Worm (Caenorhabditis elegans) whole organism, L4 larva: ENCODE data around the gene ZC443.2.

Experiments
- F10B5.3 ChIP-seq: sonication (generic microtip); optimal IDR thresholded peaks from 2 replicates; lab custom pipeline; 2016; ENCODE audit warnings: mild to moderate bottlenecking, missing genetic modification characterization, missing compliant biosample characterization
- F37D6.2 ChIP-seq: sonication (generic microtip); optimal IDR thresholded peaks from 2 replicates; lab custom pipeline; 2016; ENCODE audit warnings: mild to moderate bottlenecking, missing genetic modification characterization, missing compliant biosample characterization
- T20F7.1 ChIP-seq: fragments of 200-800 bp; sonication (Bioruptor generic); optimal IDR thresholded peaks from 2 replicates; lab custom pipeline; 2018; ENCODE audit warnings: mild to moderate bottlenecking, missing genetic modification characterization, missing compliant biosample characterization
- Y105C5A.15 ChIP-seq: fragments of 200-800 bp; sonication (Bioruptor generic); IDR thresholded peaks from 2 replicates; pipeline ENCODE4 v1.3.6; 2022; ENCODE audit warnings: missing genetic modification characterization, missing compliant biosample characterization
- Y75B8A.6 ChIP-seq: fragments of 200-800 bp; sonication (Bioruptor generic); IDR thresholded peaks from 2 replicates; pipeline ENCODE4 v1.3.6; 2022; ENCODE audit warnings: missing genetic modification reagents, missing genetic modification characterization, missing compliant biosample characterization
- ZK546.5 ChIP-seq, 2 experiments: sonication (generic microtip); optimal IDR thresholded peaks; 2 replicates each; lab custom pipeline; 2017; ENCODE audit warnings: missing biosample characterization in 2 of 2, missing genetic modification characterization in 2 of 2
- aha-1 ChIP-seq: fragments of 150-350 bp; peaks from one replicate; lab custom pipeline; 2014; ENCODE audit warnings: missing biosample characterization, missing genetic modification characterization
- ceh-32 ChIP-seq: sonication (generic microtip); optimal IDR thresholded peaks from 2 replicates; lab custom pipeline; 2016; ENCODE audit warnings: mild to moderate bottlenecking, missing genetic modification characterization, missing compliant biosample characterization; ENCODE audit not compliant: poor library complexity
- ceh-62 ChIP-seq: sonication (generic microtip); optimal IDR thresholded peaks from 2 replicates; lab custom pipeline; 2017; ENCODE audit warnings: missing biosample characterization, missing genetic modification characterization
- ctbp-1 ChIP-seq: fragments of 200-800 bp; sonication (Bioruptor generic); IDR thresholded peaks from 2 replicates; pipeline ENCODE4 v1.3.6; 2022; ENCODE audit warnings: missing genetic modification reagents, missing genetic modification characterization, missing compliant biosample characterization
- daf-12 ChIP-seq: fragments of 150-350 bp; optimal IDR thresholded peaks from 2 replicates; lab custom pipeline; 2014; ENCODE audit warnings: missing biosample characterization, missing genetic modification reagents, missing genetic modification characterization
- daf-16 ChIP-seq, 3 experiments: sonication (generic microtip); optimal IDR thresholded peaks; 2 replicates each; lab custom pipeline; 2016 to 2017; ENCODE audit warnings: missing genetic modification characterization in 3 of 3, missing genetic modification reagents in 3 of 3, mild to moderate bottlenecking in 2 of 3, missing compliant biosample characterization in 2 of 3, missing biosample characterization in 1 of 3, moderate library complexity in 1 of 3
- daf-19 ChIP-seq: fragments of 200-800 bp; sonication (Bioruptor generic); conservative IDR thresholded peaks from 2 replicates; pipeline ENCODE4 v1.3.6; 2022; ENCODE audit warnings: missing genetic modification characterization, missing compliant biosample characterization
- dmd-6 ChIP-seq: fragments of 200-800 bp; sonication (Bioruptor generic); IDR thresholded peaks from 2 replicates; pipeline ENCODE4 v1.3.6; 2022; ENCODE audit warnings: missing genetic modification reagents, missing genetic modification characterization, missing compliant biosample characterization
- dpl-1 ChIP-seq: fragments of 150-350 bp; optimal IDR thresholded peaks from 2 replicates; lab custom pipeline; 2014; ENCODE audit warnings: missing biosample characterization, missing genetic modification reagents, missing genetic modification characterization
- duxl-1 ChIP-seq: sonication (generic microtip); optimal IDR thresholded peaks from 2 replicates; lab custom pipeline; 2016; ENCODE audit warnings: mild to moderate bottlenecking, missing genetic modification characterization, moderate library complexity, missing compliant biosample characterization; ENCODE audit not compliant: poor library complexity
- dve-1 ChIP-seq: sonication (generic microtip); optimal IDR thresholded peaks from 2 replicates; lab custom pipeline; 2017; ENCODE audit warnings: antibody characterized with exemption, mild to moderate bottlenecking, missing genetic modification characterization, missing compliant biosample characterization; ENCODE audit not compliant: insufficient read depth
- egl-43 ChIP-seq: fragments of 200-800 bp; sonication (Bioruptor generic); IDR thresholded peaks from 2 replicates; pipeline ENCODE4 v1.3.6; 2022; ENCODE audit warnings: missing genetic modification reagents, missing genetic modification characterization, missing compliant biosample characterization
- fkh-10 ChIP-seq: fragments of 150-350 bp; optimal IDR thresholded peaks from 2 replicates; lab custom pipeline; 2014; ENCODE audit warnings: missing biosample characterization, missing genetic modification reagents, missing genetic modification characterization
- hif-1 ChIP-seq, 2 experiments: sonication (generic microtip); optimal IDR thresholded peaks; 2 replicates each; lab custom pipeline; 2016 to 2017; ENCODE audit warnings: missing compliant biosample characterization in 2 of 2, missing genetic modification characterization in 2 of 2, missing genetic modification reagents in 2 of 2, missing genotype in 2 of 2, mild to moderate bottlenecking in 1 of 2
- hlh-11 ChIP-seq: fragments of 200-800 bp; sonication (Bioruptor generic); optimal IDR thresholded peaks from 2 replicates; lab custom pipeline; 2018; ENCODE audit warnings: mild to moderate bottlenecking, missing genetic modification characterization, missing compliant biosample characterization
- hlh-30 ChIP-seq: sonication (generic microtip); optimal IDR thresholded peaks from 2 replicates; lab custom pipeline; 2017; ENCODE audit warnings: antibody characterized with exemption, mild to moderate bottlenecking, missing genetic modification characterization, missing compliant biosample characterization; ENCODE audit not compliant: insufficient read depth
- hmg-1.1 ChIP-seq: fragments of 200-800 bp; sonication (Bioruptor generic); IDR thresholded peaks from 2 replicates; pipeline ENCODE4 v1.3.6; 2022; ENCODE audit warnings: missing genetic modification reagents, missing genetic modification characterization, missing compliant biosample characterization
- lin-13 ChIP-seq: fragments of 150-350 bp; optimal IDR thresholded peaks from 2 replicates; lab custom pipeline; 2014; ENCODE audit warnings: missing biosample characterization, missing genetic modification reagents, missing genetic modification characterization
- lin-15B ChIP-seq: fragments of 150-350 bp; sonication (generic microtip); optimal IDR thresholded peaks from 3 replicates; lab custom pipeline; 2014; ENCODE audit warnings: missing biosample characterization, missing genetic modification characterization
- lin-39 ChIP-seq: fragments of 150-350 bp; optimal IDR thresholded peaks from 2 replicates; lab custom pipeline; 2014; ENCODE audit warnings: missing biosample characterization, missing genetic modification reagents, missing genetic modification characterization
- lsy-2 ChIP-seq, 2 experiments: fragments of 150-350 bp in 1 of 2; sonication (generic microtip) in 1 of 2; optimal IDR thresholded peaks; 2 replicates each; lab custom pipeline; 2014 to 2017; ENCODE audit warnings: missing biosample characterization in 2 of 2, missing genetic modification characterization in 2 of 2
- madf-9 ChIP-seq: fragments of 200-800 bp; sonication (Bioruptor generic); conservative IDR thresholded peaks from 2 replicates; pipeline ENCODE4 v1.3.6; 2022; ENCODE audit warnings: missing genetic modification reagents, missing genetic modification characterization, missing compliant biosample characterization
- mdl-1 ChIP-seq, 2 experiments: fragments of 150-350 bp in 1 of 2; sonication (generic microtip) in 1 of 2; optimal IDR thresholded peaks; 2 replicates each; lab custom pipeline; 2014 to 2017; ENCODE audit warnings: missing biosample characterization in 2 of 2, missing genetic modification characterization in 2 of 2
- mep-1 ChIP-seq: fragments of 150-350 bp; sonication (generic microtip); optimal IDR thresholded peaks from 3 replicates; lab custom pipeline; 2014; ENCODE audit warnings: missing biosample characterization, missing genetic modification characterization
- mxl-2 ChIP-seq: fragments of 200-800 bp; sonication (Bioruptor generic); conservative IDR thresholded peaks from 2 replicates; pipeline ENCODE4 v1.3.6; 2022; ENCODE audit warnings: missing genetic modification reagents, missing genetic modification characterization, missing compliant biosample characterization
- mxl-3 ChIP-seq: fragments of 200-800 bp; sonication (Bioruptor generic); optimal IDR thresholded peaks from 2 replicates; lab custom pipeline; 2018; ENCODE audit warnings: mild to moderate bottlenecking, missing genetic modification characterization, missing compliant biosample characterization
- nhr-102 ChIP-seq: sonication (generic microtip); optimal IDR thresholded peaks from 2 replicates; lab custom pipeline; 2016; ENCODE audit warnings: mild to moderate bottlenecking, missing genetic modification characterization, moderate library complexity, missing compliant biosample characterization
- nhr-237 ChIP-seq: sonication (generic microtip); optimal IDR thresholded peaks from 2 replicates; lab custom pipeline; 2017; ENCODE audit warnings: missing biosample characterization, missing genetic modification characterization
- nhr-28 ChIP-seq: fragments of 150-350 bp; optimal IDR thresholded peaks from 2 replicates; lab custom pipeline; 2014; ENCODE audit warnings: missing biosample characterization, missing genetic modification characterization
- nhr-76 ChIP-seq: fragments of 150-350 bp; optimal IDR thresholded peaks from 2 replicates; lab custom pipeline; 2014; ENCODE audit warnings: missing biosample characterization, missing genetic modification characterization
- nhr-77 ChIP-seq: fragments of 150-350 bp; optimal IDR thresholded peaks from 2 replicates; lab custom pipeline; 2014; ENCODE audit warnings: missing biosample characterization, missing genetic modification characterization
- pqm-1 ChIP-seq: sonication (generic microtip); optimal IDR thresholded peaks from 2 replicates; lab custom pipeline; 2017; ENCODE audit warnings: missing biosample characterization, missing genetic modification characterization
- rbr-2 ChIP-seq: sonication (generic microtip); optimal IDR thresholded peaks from 2 replicates; lab custom pipeline; 2016; ENCODE audit warnings: missing genotype, missing genetic modification characterization, missing compliant biosample characterization
- spr-3 ChIP-seq: fragments of 200-800 bp; sonication (Bioruptor generic); optimal IDR thresholded peaks from 2 replicates; lab custom pipeline; 2018; ENCODE audit warnings: mild to moderate bottlenecking, missing genetic modification characterization, missing compliant biosample characterization
- unc-62 ChIP-seq, 3 experiments: fragments of 150-350 bp in 1 of 3; sonication (generic microtip); optimal IDR thresholded peaks in 2 of 3; peaks in 1 of 3; 1 replicate in 1 of 3; 2 replicates in 2 of 3; lab custom pipeline; 2014 to 2017; ENCODE audit warnings: missing biosample characterization in 3 of 3, missing genetic modification characterization in 3 of 3, missing genetic modification reagents in 3 of 3, missing genotype in 1 of 3
- vab-7 ChIP-seq: fragments of 200-800 bp; sonication (Bioruptor generic); IDR thresholded peaks from 2 replicates; pipeline ENCODE4 v1.3.6; 2022; ENCODE audit warnings: missing genetic modification reagents, missing genetic modification characterization, missing compliant biosample characterization
- zfp-2 ChIP-seq: sonication (generic microtip); optimal IDR thresholded peaks from 2 replicates; lab custom pipeline; 2016; ENCODE audit warnings: mild to moderate bottlenecking, missing genetic modification characterization, missing compliant biosample characterization
- zfp-3 ChIP-seq: fragments of 200-800 bp; sonication (Bioruptor generic); conservative IDR thresholded peaks from 2 replicates; pipeline ENCODE4 v1.3.6; 2022; ENCODE audit warnings: missing genetic modification reagents, missing genetic modification characterization, missing compliant biosample characterization
- zip-11 ChIP-seq: fragments of 200-800 bp; sonication (Bioruptor generic); IDR thresholded peaks from 2 replicates; pipeline ENCODE4 v1.3.6; 2022; ENCODE audit warnings: missing genetic modification characterization, missing compliant biosample characterization

ZC443.2 gene

ce11 chrV:12819792-12820453 is 8.9 kb upstream of the ZC443.2 start, which contains the start of the genes ZC443.4 and ugt-18:
Gene ZC443.4 (minus strand): TSS chrV:12819886.
Gene ugt-18 (plus strand): TSS chrV:12820260.
- no peak for TF ChIP-seq lin-39 (tag; lab: Kevin White, UChicago)
- no peak for TF ChIP-seq daf-16 (GFP tag; optimal IDR thresholded peaks at IDR 0.05; lab: Kevin White, UChicago)
- peak; percentile 28 for TF ChIP-seq daf-16 (tag; optimal IDR thresholded peaks at IDR 0.05; lab: Kevin White, UChicago)
- no peak for TF ChIP-seq T20F7.1 (GFP tag; lab: Kevin White, UChicago)
- TF ChIP-seq nhr-76 (tag; lab: Kevin White, UChicago): no peak
- no peak for TF ChIP-seq daf-12
- no peak for TF ChIP-seq zfp-2 (tag; lab: Kevin White, UChicago)
- no peak for TF ChIP-seq madf-9 (GFP tag; lab: Robert Waterston, UW)
- TF ChIP-seq spr-3 (GFP tag; lab: Kevin White, UChicago): no peak
- no peak for TF ChIP-seq ceh-62 (tag; lab: Kevin White, UChicago)
- 0 out of 2 replicates have a peak, but pooled peaks have one; percentile 10 for TF ChIP-seq dmd-6 (GFP tag; lab: Robert Waterston, UW)
- no peak for TF ChIP-seq zip-11 (GFP tag; lab: Robert Waterston, UW)
- no peak for TF ChIP-seq ZK546.5 (tag; optimal IDR thresholded peaks at IDR 0.05; lab: Kevin White, UChicago)
- peak; percentile 60 for TF ChIP-seq pqm-1 (tag; lab: Kevin White, UChicago)
- TF ChIP-seq Y75B8A.6 (GFP tag; lab: Robert Waterston, UW): no peak
- no peak for TF ChIP-seq vab-7 (GFP tag; lab: Robert Waterston, UW)
- TF ChIP-seq nhr-102 (tag; lab: Kevin White, UChicago): no peak
- TF ChIP-seq hlh-11: no peak
- TF ChIP-seq lin-15B (tag; lab: Kevin White, UChicago): no peak
- no peak for TF ChIP-seq F10B5.3 (tag; lab: Kevin White, UChicago)
- no peak for TF ChIP-seq lin-13 (GFP tag; lab: Kevin White, UChicago)
- TF ChIP-seq daf-19 (GFP tag; lab: Robert Waterston, UW): no peak
- TF ChIP-seq mxl-3: no peak
- no peak for TF ChIP-seq Y105C5A.15
- TF ChIP-seq unc-62 (GFP tag; optimal IDR thresholded peaks at IDR 0.05 in 1 of 2; lab: Kevin White, UChicago): peak in 1 of 2 experiments; percentile 63
- no peak for TF ChIP-seq unc-62 (tag; optimal IDR thresholded peaks at IDR 0.05; lab: Kevin White, UChicago)
- no peak for TF ChIP-seq ctbp-1 (GFP tag; lab: Robert Waterston, UW)
- TF ChIP-seq nhr-77 (tag; lab: Kevin White, UChicago): peak; percentile 56
- TF ChIP-seq nhr-28 (tag; lab: Kevin White, UChicago): peak; percentile 62

- TF ChIP-seq zfp-3 (GFP tag; lab: Robert Waterston, UW): no peak
- TF ChIP-seq nhr-28 (tag; lab: Kevin White, UChicago): no peak
- peak in 1 of 2 experiments; percentile 39 for TF ChIP-seq hif-1 (tag; optimal IDR thresholded peaks at IDR 0.05; lab: Kevin White, UChicago)
- no peak for TF ChIP-seq ceh-62 (tag; lab: Kevin White, UChicago)
- TF ChIP-seq hlh-11: peak; percentile 41
- peak; percentile 3 to 50 for TF ChIP-seq lsy-2 (tag; optimal IDR thresholded peaks at IDR 0.05; lab: Kevin White, UChicago)
- TF ChIP-seq dmd-6 (GFP tag; lab: Robert Waterston, UW): 0 out of 2 replicates have a peak, but pooled peaks have one; percentile 11
- TF ChIP-seq mep-1 (tag; lab: Kevin White, UChicago): peak; percentile 63
- TF ChIP-seq mxl-2 (GFP tag; lab: Robert Waterston, UW): no peak
- peak; percentile 83 for TF ChIP-seq hlh-30 (tag; lab: Kevin White, UChicago)
- TF ChIP-seq ceh-32 (tag; lab: Kevin White, UChicago): no peak
- peak; percentile 75 for TF ChIP-seq F37D6.2 (tag; lab: Kevin White, UChicago)
- no peak for TF ChIP-seq lin-13 (GFP tag; lab: Kevin White, UChicago)
- no peak for TF ChIP-seq egl-43 (GFP tag; lab: Robert Waterston, UW)
- peak in 1 of 2 experiments; percentile 70 for TF ChIP-seq mdl-1 (tag; optimal IDR thresholded peaks at IDR 0.05; lab: Kevin White, UChicago)
- no peak for TF ChIP-seq nhr-237
- TF ChIP-seq fkh-10 (GFP tag; lab: Kevin White, UChicago): peak; percentile 61
- TF ChIP-seq dve-1: no peak
- peak; percentile 11 for TF ChIP-seq mxl-3
- TF ChIP-seq rbr-2: peak; percentile 79
- TF ChIP-seq duxl-1 (tag; lab: Kevin White, UChicago): no peak
- TF ChIP-seq aha-1: peak; percentile 97
- no peak for TF ChIP-seq dpl-1 (GFP tag; lab: Kevin White, UChicago)
- peak; percentile 79 for TF ChIP-seq hmg-1.1 (GFP tag; lab: Robert Waterston, UW)
- no peak for TF ChIP-seq zfp-2 (tag; lab: Kevin White, UChicago)
These were observed 8.2 kb upstream of the ZC443.2 start for ce11 chrV:12819155-12819554.
